Worm (Caenorhabditis elegans) whole organism, late embryonic: Measurements from ENCODE around the gene C06G4.4.

Experiments
- dve-1 ChIP-seq: sonication (generic microtip); optimal IDR thresholded peaks from 2 replicates; lab custom pipeline; 2017; ENCODE audit warnings: antibody characterized with exemption, mild to moderate bottlenecking, missing genetic modification characterization, missing compliant biosample characterization
- gmeb-2 ChIP-seq: sonication (generic microtip); optimal IDR thresholded peaks from 2 replicates; lab custom pipeline; 2016; ENCODE audit warnings: missing genetic modification characterization, inconsistent platforms, missing compliant biosample characterization
- nhr-11 ChIP-seq: fragments of 150-350 bp; optimal IDR thresholded peaks from 2 replicates; lab custom pipeline; 2014; ENCODE audit warnings: missing biosample characterization, missing genetic modification characterization
- odd-2 ChIP-seq: sonication (generic microtip); optimal IDR thresholded peaks from 2 replicates; lab custom pipeline; 2017; ENCODE audit warnings: antibody characterized with exemption, mild to moderate bottlenecking, missing genetic modification characterization, missing compliant biosample characterization
- pros-1 ChIP-seq: fragments of 150-350 bp; optimal IDR thresholded peaks from 2 replicates; lab custom pipeline; 2014; ENCODE audit warnings: missing biosample characterization, missing genetic modification reagents, missing genetic modification characterization
- sox-2 ChIP-seq: fragments of 200-800 bp; sonication (Bioruptor generic); IDR thresholded peaks from 2 replicates; pipeline ENCODE4 v1.3.6; 2022; ENCODE audit warnings: missing genetic modification reagents, missing genetic modification characterization, missing compliant biosample characterization
- unc-55 ChIP-seq: sonication (generic microtip); optimal IDR thresholded peaks from 2 replicates; lab custom pipeline; 2017; ENCODE audit warnings: missing biosample characterization, missing genetic modification reagents, missing genetic modification characterization
- ztf-16 ChIP-seq: sonication (generic microtip); optimal IDR thresholded peaks from 2 replicates; lab custom pipeline; 2017; ENCODE audit warnings: missing genetic modification characterization, missing compliant biosample characterization

DNA sequence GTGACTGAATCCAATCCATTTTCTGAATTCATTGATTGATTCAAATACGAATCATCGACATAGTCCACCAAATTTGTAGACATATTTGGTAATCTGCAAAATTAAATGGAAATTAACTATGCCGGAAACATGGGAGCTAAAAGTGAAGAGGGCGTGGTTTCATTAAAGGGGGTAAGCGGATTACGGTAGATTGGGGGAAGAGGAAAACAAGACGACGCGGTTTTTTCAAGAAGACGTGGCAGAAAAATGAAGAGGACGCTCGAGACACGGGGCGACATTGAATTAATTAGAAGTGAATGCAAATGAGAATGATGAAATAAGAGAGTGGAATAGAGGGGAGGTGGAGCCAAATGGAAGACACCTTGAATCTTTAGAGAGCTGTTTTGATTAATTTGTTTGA is 18.7 kb upstream of the C06G4.4 start, which contains the start of gene npr-17:
- TF ChIP-seq odd-2 (tag; lab: Kevin White, UChicago) (no peak), gmeb-2 (tag; lab: Kevin White, UChicago) (no peak), pros-1 (tag; lab: Kevin White, UChicago) (no peak), sox-2 (GFP tag; lab: Robert Waterston, UW) (no peak), dve-1 (tag; lab: Kevin White, UChicago) (no peak), unc-55 (GFP tag; lab: Kevin White, UChicago) (no peak), ztf-16 (tag; lab: Kevin White, UChicago) (no peak), nhr-11 (no peak)
